Fruit fly (Drosophila melanogaster): ENCODE measurements around the gene CG11911.

CG11911 gene

dm6 chr2L:277122-277671 is 43.9 kb downstream of the CG11911 start, which contains the start of gene smo (continued):
- peak; percentile 96 for TF ChIP-seq CG9797 (GFP tag; optimal IDR thresholded peaks at IDR 0.05)
- peak; percentile 22 for TF ChIP-seq pnt (GFP tag; optimal IDR thresholded peaks at IDR 0.05)
- no peak for TF ChIP-seq da (GFP tag; optimal IDR thresholded peaks at IDR 0.05)
- no peak for TF ChIP-seq CG11695 (GFP tag; IDR thresholded peaks at IDR 0.05)
- no peak for TF ChIP-seq CG8765 (GFP tag; IDR thresholded peaks at IDR 0.05)
- no peak for TF ChIP-seq exex (tag; optimal IDR thresholded peaks at IDR 0.05)
- TF ChIP-seq al (GFP tag; IDR thresholded peaks at IDR 0.05) = no peak
- TF ChIP-seq CG15269 (tag; optimal IDR thresholded peaks at IDR 0.05) = no peak
- no peak for TF ChIP-seq CG7556 (GFP tag; optimal IDR thresholded peaks at IDR 0.05)
- TF ChIP-seq fru (optimal IDR thresholded peaks at IDR 0.05) = no peak
- no peak for TF ChIP-seq Dbx (GFP tag; IDR thresholded peaks at IDR 0.05)
- no peak for TF ChIP-seq lab (GFP tag; optimal IDR thresholded peaks at IDR 0.05)
- peak; percentile 87 for TF ChIP-seq unc-4 (GFP tag; IDR thresholded peaks at IDR 0.05; ENCODE audit: partially characterized antibody)
- TF ChIP-seq CG30403 (GFP tag; optimal IDR thresholded peaks at IDR 0.05) = peak; percentile 44
- no peak for TF ChIP-seq CG14441 (GFP tag; IDR thresholded peaks at IDR 0.05)
- peak; percentile 55; the same call in 1 of the 2 replicates for TF ChIP-seq nerfin-2 (GFP tag; IDR thresholded peaks at IDR 0.05; ENCODE audit: partially characterized antibody)
- no peak for TF ChIP-seq NK7.1 (GFP tag; optimal IDR thresholded peaks at IDR 0.05)
- no peak for TF ChIP-seq sqz (GFP tag; optimal IDR thresholded peaks at IDR 0.05)
- no peak for TF ChIP-seq Lpt (GFP tag; optimal IDR thresholded peaks at IDR 0.05)
- no peak for TF ChIP-seq Oli (tag; optimal IDR thresholded peaks at IDR 0.05)
- TF ChIP-seq zen2 (GFP tag; IDR thresholded peaks at IDR 0.05; ENCODE audit: partially characterized antibody) = peak; percentile 57; the same call in 1 of the 3 replicates
- TF ChIP-seq ttk (GFP tag; IDR thresholded peaks at IDR 0.05) = no peak
- peak; percentile 32; the same call in 1 of the 2 replicates for TF ChIP-seq NFAT (GFP tag; IDR thresholded peaks at IDR 0.05)
- TF ChIP-seq Pdp1 (GFP tag; optimal IDR thresholded peaks at IDR 0.05) = peak; percentile 40 to 66
- no peak for TF ChIP-seq Bdp1 (GFP tag; optimal IDR thresholded peaks at IDR 0.05)
- TF ChIP-seq schlank (tag; optimal IDR thresholded peaks at IDR 0.05) = no peak
- TF ChIP-seq CG18011 (GFP tag; optimal IDR thresholded peaks at IDR 0.05) = peak; percentile 19
- TF ChIP-seq CG17802 (tag; optimal IDR thresholded peaks at IDR 0.05) = no peak
- peak; percentile 57 for TF ChIP-seq CG3995 (GFP tag; optimal IDR thresholded peaks at IDR 0.05)
- TF ChIP-seq ab (GFP tag; optimal IDR thresholded peaks at IDR 0.05) = no peak
- peak; percentile 69 for TF ChIP-seq p53 (GFP tag; optimal IDR thresholded peaks at IDR 0.05)
- TF ChIP-seq CoRest (tag; optimal IDR thresholded peaks at IDR 0.05) = peak; percentile 39
- no peak for TF ChIP-seq CG3726 (GFP tag; IDR thresholded peaks at IDR 0.05)
- TF ChIP-seq CG10209 (GFP tag; optimal IDR thresholded peaks at IDR 0.05) = no peak
- no peak for TF ChIP-seq unpg (GFP tag; optimal IDR thresholded peaks at IDR 0.05)
- peak; percentile 49 for TF ChIP-seq CG2712 (tag; optimal IDR thresholded peaks at IDR 0.05)
- no peak for TF ChIP-seq CG11247 (GFP tag; IDR thresholded peaks at IDR 0.05)
- no peak for TF ChIP-seq CG6272 (GFP tag; IDR thresholded peaks at IDR 0.05)
- no peak for TF ChIP-seq emc (GFP tag; optimal IDR thresholded peaks at IDR 0.05)
- TF ChIP-seq cato (GFP tag; optimal IDR thresholded peaks at IDR 0.05; ENCODE audit: borderline replicate concordance) = no peak
- no peak for TF ChIP-seq jigr1 (GFP tag; IDR thresholded peaks at IDR 0.05)
- TF ChIP-seq Fer1 (GFP tag; optimal IDR thresholded peaks at IDR 0.05) = no peak
- no peak for TF ChIP-seq Atf-2 (GFP tag; optimal IDR thresholded peaks at IDR 0.05)
- TF ChIP-seq CG11456 (GFP tag; IDR thresholded peaks at IDR 0.05) = 0 out of 3 replicates have a peak, but pooled peaks have one; percentile 35
- TF ChIP-seq CG12219 (GFP tag; optimal IDR thresholded peaks at IDR 0.05) = no peak
- peak; percentile 60 for TF ChIP-seq lilli (GFP tag; optimal IDR thresholded peaks at IDR 0.05)
- peak; percentile 32 for TF ChIP-seq gro (GFP tag; optimal IDR thresholded peaks at IDR 0.05)
- no peak; the same call in 1 of the 2 replicates for TF ChIP-seq CG17612 (GFP tag; IDR thresholded peaks at IDR 0.05)
- TF ChIP-seq CG18262 (tag; optimal IDR thresholded peaks at IDR 0.05) = no peak
- TF ChIP-seq CG16815 (GFP tag; optimal IDR thresholded peaks at IDR 0.05) = no peak
- TF ChIP-seq odd (GFP tag; optimal IDR thresholded peaks at IDR 0.05) = no peak
